Fruit fly (Drosophila melanogaster) whole organism, embryonic: Measurements from ENCODE around the gene Rad60.
A peak's percentile ranks its signal among the peaks of the same experiment; 100 is the strongest.

Source experiments
- Asciz ChIP-seq: fragments of 200-800 bp; sonication (Bioruptor generic); optimal IDR thresholded peaks from 2 replicates; lab custom pipeline; 2017; ENCODE audit warnings: missing biosample characterization, mild to moderate bottlenecking, missing genetic modification characterization, missing genetic modification reagents
- CG1024 ChIP-seq: fragments of 200-800 bp; sonication (Bioruptor generic); IDR thresholded peaks from 2 replicates; pipeline ENCODE4 v1.3.6; 2022; ENCODE audit warnings: missing biosample characterization, missing genetic modification characterization
- CG12071 ChIP-seq: fragments of 200-800 bp; sonication (Bioruptor generic); optimal IDR thresholded peaks from 3 replicates; lab custom pipeline; 2018; ENCODE audit warnings: missing biosample characterization, mild to moderate bottlenecking, missing genetic modification characterization
- CG13424 ChIP-seq: fragments of 200-800 bp; sonication (Bioruptor generic); optimal IDR thresholded peaks from 2 replicates; lab custom pipeline; 2019; ENCODE audit warnings: missing biosample characterization, mild to moderate bottlenecking, missing genetic modification characterization, moderate library complexity
- CG1529 ChIP-seq: fragments of 200-800 bp; sonication (Bioruptor generic); optimal IDR thresholded peaks from 3 replicates; lab custom pipeline; 2018; ENCODE audit warnings: missing biosample characterization, missing genetic modification characterization
- CG17802 ChIP-seq: fragments of 200-800 bp; sonication (Bioruptor generic); optimal IDR thresholded peaks from 2 replicates; lab custom pipeline; 2018; ENCODE audit warnings: missing biosample characterization, mild to moderate bottlenecking, missing genetic modification characterization, moderate library complexity
- CG1792 ChIP-seq: fragments of 200-800 bp; sonication (Bioruptor generic); optimal IDR thresholded peaks from 2 replicates; lab custom pipeline; 2016; ENCODE audit warnings: missing biosample characterization, missing genetic modification characterization
- CG2129 ChIP-seq: fragments of 200-800 bp; sonication (Bioruptor generic); IDR thresholded peaks from 2 replicates; pipeline ENCODE4 v1.3.6; 2022; ENCODE audit warnings: missing biosample characterization, missing genetic modification characterization; ENCODE audit not compliant: partially characterized antibody
- CG5953 ChIP-seq: fragments of 200-800 bp; sonication (Bioruptor generic); IDR thresholded peaks from 2 replicates; pipeline ENCODE4 v1.3.6; 2022; ENCODE audit warnings: missing biosample characterization, missing genetic modification characterization
- CG6254 ChIP-seq: fragments of 200-800 bp; sonication (Bioruptor generic); optimal IDR thresholded peaks from 3 replicates; lab custom pipeline; 2017; ENCODE audit warnings: mild to moderate bottlenecking, missing biosample characterization, missing genetic modification reagents, missing genetic modification characterization
- CG6683 ChIP-seq: fragments of 200-800 bp; sonication (Bioruptor generic); optimal IDR thresholded peaks from 2 replicates; lab custom pipeline; 2017; ENCODE audit warnings: missing biosample characterization, mild to moderate bottlenecking, missing genetic modification characterization, missing genetic modification reagents
- CG6854 ChIP-seq: fragments of 200-800 bp; sonication (Bioruptor generic); optimal IDR thresholded peaks from 3 replicates; lab custom pipeline; 2017; ENCODE audit warnings: missing biosample characterization, mild to moderate bottlenecking, missing genetic modification characterization
- CG7786 ChIP-seq: fragments of 200-800 bp; sonication (Bioruptor generic); optimal IDR thresholded peaks from 2 replicates; lab custom pipeline; 2016; ENCODE audit warnings: missing biosample characterization, missing genetic modification characterization
- CG7928 ChIP-seq: fragments of 200-800 bp; sonication (Bioruptor generic); optimal IDR thresholded peaks from 2 replicates; lab custom pipeline; 2017; ENCODE audit warnings: missing biosample characterization, mild to moderate bottlenecking, missing genetic modification characterization
- CG8765 ChIP-seq: fragments of 200-800 bp; sonication (Bioruptor generic); IDR thresholded peaks from 2 replicates; pipeline ENCODE4 v1.3.6; 2022; ENCODE audit warnings: missing biosample characterization, missing genetic modification characterization
- CG9437 ChIP-seq: fragments of 200-800 bp; sonication (Bioruptor generic); optimal IDR thresholded peaks from 2 replicates; lab custom pipeline; 2018; ENCODE audit warnings: missing biosample characterization, mild to moderate bottlenecking, missing genetic modification characterization
- CrebB ChIP-seq: fragments of 200-800 bp; sonication (Bioruptor generic); optimal IDR thresholded peaks from 3 replicates; lab custom pipeline; 2018; ENCODE audit warnings: missing biosample characterization, mild to moderate bottlenecking, missing genetic modification characterization
- Eip74EF ChIP-seq, 2 experiments: fragments of 200-800 bp in 1 of 2; fragments of >200 bp in 1 of 2; sonication (Bioruptor generic) in 1 of 2; optimal IDR thresholded peaks; 2 replicates each; lab custom pipeline; 2017 to 2019; ENCODE audit warnings: missing biosample characterization in 2 of 2, missing genetic modification characterization in 2 of 2, mild to moderate bottlenecking in 1 of 2, moderate library complexity in 1 of 2
- Gsc ChIP-seq: fragments of 200-800 bp; sonication (Bioruptor generic); IDR thresholded peaks from 2 replicates; pipeline ENCODE4 v1.3.6; 2022; ENCODE audit warnings: missing biosample characterization, missing genetic modification characterization
- HLHmδ ChIP-seq: fragments of 200-800 bp; sonication (Bioruptor generic); optimal IDR thresholded peaks from 2 replicates; lab custom pipeline; 2018; ENCODE audit warnings: missing biosample characterization, mild to moderate bottlenecking, missing genetic modification characterization, moderate library complexity
- Hmx ChIP-seq: fragments of 200-800 bp; sonication (Bioruptor generic); optimal IDR thresholded peaks from 2 replicates; lab custom pipeline; 2016; ENCODE audit warnings: missing biosample characterization, missing genetic modification characterization
- Jarid2 ChIP-seq: fragments of 200-800 bp; sonication (Bioruptor generic); optimal IDR thresholded peaks from 3 replicates; lab custom pipeline; 2017; ENCODE audit warnings: mild to moderate bottlenecking, missing biosample characterization, missing genetic modification reagents, missing genetic modification characterization
- Lim3 ChIP-seq: fragments of 200-800 bp; sonication (Bioruptor generic); IDR thresholded peaks from 2 replicates; pipeline ENCODE4 v1.3.6; 2022; ENCODE audit warnings: missing biosample characterization, missing genetic modification characterization
- NC2α ChIP-seq: fragments of 200-800 bp; sonication (Bioruptor generic); optimal IDR thresholded peaks from 2 replicates; lab custom pipeline; 2016; ENCODE audit warnings: missing biosample characterization, missing genetic modification characterization
- Optix ChIP-seq: fragments of 200-800 bp; sonication (Bioruptor generic); IDR thresholded peaks from 3 replicates; pipeline ENCODE4 v1.3.6; 2022; ENCODE audit warnings: missing biosample characterization, missing genetic modification characterization
- Sry-β ChIP-seq: fragments of 200-800 bp; sonication (Bioruptor generic); optimal IDR thresholded peaks from 2 replicates; lab custom pipeline; 2018; ENCODE audit warnings: missing biosample characterization, mild to moderate bottlenecking, missing genetic modification characterization, moderate library complexity
- Usf ChIP-seq: fragments of 200-800 bp; sonication (Bioruptor generic); optimal IDR thresholded peaks from 2 replicates; lab custom pipeline; 2017; ENCODE audit warnings: missing genotype, missing biosample characterization, missing genetic modification characterization
- az2 ChIP-seq: fragments of 200-800 bp; sonication (Bioruptor generic); optimal IDR thresholded peaks from 3 replicates; lab custom pipeline; 2016; ENCODE audit warnings: missing biosample characterization, missing genetic modification characterization
- corto ChIP-seq: fragments of 200-800 bp; sonication (Bioruptor generic); optimal IDR thresholded peaks from 2 replicates; lab custom pipeline; 2016; ENCODE audit warnings: missing biosample characterization, mild to moderate bottlenecking, missing genetic modification characterization, moderate library complexity
- danr ChIP-seq: fragments of 200-800 bp; sonication (Bioruptor generic); IDR thresholded peaks from 2 replicates; pipeline ENCODE4 v1.3.6; 2022; ENCODE audit warnings: missing biosample characterization, missing genetic modification characterization
- ftz-f1 ChIP-seq: fragments of 200-800 bp; sonication (Bioruptor generic); optimal IDR thresholded peaks from 2 replicates; lab custom pipeline; 2016; ENCODE audit warnings: missing biosample characterization, missing genetic modification characterization
- grn ChIP-seq: fragments of 200-800 bp; sonication (Bioruptor generic); optimal IDR thresholded peaks from 3 replicates; lab custom pipeline; 2017; ENCODE audit warnings: missing biosample characterization, missing genetic modification characterization
- gro ChIP-seq: fragments of 200-800 bp; sonication (Bioruptor generic); optimal IDR thresholded peaks from 2 replicates; lab custom pipeline; 2016; ENCODE audit warnings: missing biosample characterization, missing genetic modification characterization
- gsb-n ChIP-seq: fragments of 200-800 bp; sonication (Bioruptor generic); optimal IDR thresholded peaks from 3 replicates; lab custom pipeline; 2018; ENCODE audit warnings: missing biosample characterization, mild to moderate bottlenecking, missing genetic modification characterization
- hkb ChIP-seq, 2 experiments: fragments of 200-800 bp in 1 of 2; fragments of >200 bp in 1 of 2; sonication (Bioruptor generic) in 1 of 2; IDR thresholded peaks in 1 of 2; optimal IDR thresholded peaks in 1 of 2; 2 replicates each; pipeline versions ENCODE4 v1.3.6 to Lab custom; 2017 to 2022; ENCODE audit warnings: missing biosample characterization in 1 of 2, missing genetic modification characterization in 1 of 2
- jumu ChIP-seq: fragments of 200-800 bp; sonication (Bioruptor generic); optimal IDR thresholded peaks from 3 replicates; lab custom pipeline; 2016; ENCODE audit warnings: missing biosample characterization, missing genetic modification characterization
- knrl ChIP-seq: fragments of 200-800 bp; sonication (Bioruptor generic); IDR thresholded peaks from 3 replicates; pipeline ENCODE4 v1.3.6; 2022; ENCODE audit warnings: missing biosample characterization, missing genetic modification characterization; ENCODE audit not compliant: partially characterized antibody
- lab ChIP-seq: fragments of 200-800 bp; sonication (Bioruptor generic); optimal IDR thresholded peaks from 3 replicates; lab custom pipeline; 2017; ENCODE audit warnings: missing biosample characterization, missing genetic modification characterization, mild to moderate bottlenecking, moderate library complexity, missing genetic modification reagents
- pfk ChIP-seq: fragments of 200-800 bp; sonication (Bioruptor generic); optimal IDR thresholded peaks from 2 replicates; lab custom pipeline; 2018; ENCODE audit warnings: missing biosample characterization, mild to moderate bottlenecking, missing genetic modification characterization, moderate library complexity
- phol ChIP-seq: fragments of 200-800 bp; sonication (Bioruptor generic); optimal IDR thresholded peaks from 3 replicates; lab custom pipeline; 2018; ENCODE audit warnings: missing biosample characterization, mild to moderate bottlenecking, missing genetic modification characterization, moderate library complexity
- prd ChIP-seq, 3 experiments: fragments of >200 bp in 2 of 3; fragments of 200-800 bp in 1 of 3; sonication (Bioruptor generic) in 1 of 3; optimal IDR thresholded peaks in 2 of 3; IDR thresholded peaks in 1 of 3; 2 replicates in 2 of 3; 3 replicates in 1 of 3; pipeline versions ENCODE4 v1.3.6 to Lab custom; 2017 to 2022; ENCODE audit warnings: missing biosample characterization in 1 of 3, missing genetic modification characterization in 1 of 3
- sd ChIP-seq: fragments of 200-800 bp; sonication (Bioruptor generic); optimal IDR thresholded peaks from 3 replicates; lab custom pipeline; 2018; ENCODE audit warnings: missing biosample characterization, mild to moderate bottlenecking, missing genetic modification characterization, moderate library complexity
- seq ChIP-seq: fragments of 200-800 bp; sonication (Bioruptor generic); IDR thresholded peaks from 2 replicates; pipeline ENCODE4 v1.3.6; 2022; ENCODE audit warnings: missing biosample characterization, missing genetic modification characterization
- sna ChIP-seq: fragments of 200-800 bp; sonication (Bioruptor generic); IDR thresholded peaks from 2 replicates; pipeline ENCODE4 v1.3.6; 2022; ENCODE audit warnings: missing biosample characterization, missing genetic modification characterization; ENCODE audit not compliant: partially characterized antibody
- tgo ChIP-seq: fragments of 200-800 bp; sonication (Bioruptor generic); IDR thresholded peaks from 3 replicates; pipeline ENCODE4 v1.3.6; 2022; ENCODE audit warnings: missing biosample characterization, missing genetic modification characterization
- vnd ChIP-seq: fragments of 200-800 bp; sonication (Bioruptor generic); IDR thresholded peaks from 3 replicates; pipeline ENCODE4 v1.3.6; 2022; ENCODE audit warnings: missing biosample characterization, missing genetic modification characterization; ENCODE audit not compliant: partially characterized antibody
- wor ChIP-seq: fragments of 200-800 bp; sonication (Bioruptor generic); IDR thresholded peaks from 2 replicates; pipeline ENCODE4 v1.3.6; 2022; ENCODE audit warnings: missing biosample characterization, missing genetic modification characterization
- yki ChIP-seq: fragments of >200 bp; optimal IDR thresholded peaks from 3 replicates; lab custom pipeline; 2018

Rad60 gene

DNA sequence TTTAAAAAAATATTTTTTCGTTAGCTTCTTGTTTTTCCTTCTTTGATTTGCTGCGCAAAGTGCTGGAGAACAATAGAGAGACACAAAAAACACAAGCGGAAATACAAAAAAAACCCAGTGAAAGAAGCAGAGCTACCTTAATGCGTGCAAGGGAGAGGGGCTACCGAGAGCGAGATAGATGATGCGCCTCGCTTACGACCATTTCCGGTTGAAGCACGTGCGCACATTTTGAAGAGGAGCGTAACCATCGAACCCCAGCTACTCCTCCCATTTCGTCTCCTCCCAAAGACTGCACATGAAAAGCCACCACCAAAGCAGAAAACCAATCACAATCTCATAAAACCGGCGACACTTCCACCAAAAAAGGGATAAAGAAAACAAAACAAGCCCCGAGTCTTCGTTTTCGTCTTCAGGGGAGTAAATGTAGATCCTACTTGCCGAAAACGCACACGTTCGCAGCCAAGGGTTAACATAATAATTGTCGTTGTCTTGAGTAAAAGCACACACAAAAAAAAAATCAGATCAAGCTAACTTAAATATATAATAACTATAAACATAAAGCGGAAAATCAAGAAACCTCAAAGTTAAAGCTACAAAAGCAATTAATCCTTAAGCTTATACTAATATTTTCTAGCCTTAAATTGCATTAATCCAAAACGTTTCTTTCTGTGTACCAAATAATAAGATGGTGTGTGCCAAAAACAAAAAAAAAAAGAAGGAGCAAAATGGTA lies 46.0 kb upstream of the Rad60 start (continued):
- TF ChIP-seq knrl = no peak
- TF ChIP-seq CG7786 (GFP tag; lab: Kevin White, UChicago) = no peak
- no peak for TF ChIP-seq CG9437
- TF ChIP-seq Hmx (GFP tag; lab: Kevin White, UChicago) = no peak
- TF ChIP-seq Jarid2 (GFP tag; lab: Kevin White, UChicago) = peak; percentile 6
- no peak for TF ChIP-seq hkb (optimal IDR thresholded peaks at IDR 0.05; lab: Kevin White, UChicago)
- TF ChIP-seq hkb (GFP tag; IDR thresholded peaks at IDR 0.05; lab: Robert Waterston, UW) = peak; percentile 20; the same call in 1 of the 2 replicates
- no peak for TF ChIP-seq Optix (GFP tag; lab: Robert Waterston, UW)
- no peak for TF ChIP-seq ftz-f1 (GFP tag; lab: Kevin White, UChicago)
- TF ChIP-seq seq (GFP tag; lab: Robert Waterston, UW) = peak; percentile 44; the same call in 1 of the 2 replicates
- no peak for TF ChIP-seq CG1792 (GFP tag; lab: Kevin White, UChicago)
- no peak for TF ChIP-seq sd (tag; lab: Kevin White, UChicago)
- no peak for TF ChIP-seq Asciz
- TF ChIP-seq CG5953 (GFP tag; lab: Robert Waterston, UW) = 0 out of 2 replicates have a peak, but pooled peaks have one; percentile 6
- TF ChIP-seq CG13424 (tag; lab: Kevin White, UChicago) = no peak
- TF ChIP-seq CG6254 (GFP tag; lab: Kevin White, UChicago) = no peak
- TF ChIP-seq Eip74EF (GFP tag; optimal IDR thresholded peaks at IDR 0.05; lab: Kevin White, UChicago) = no peak
- TF ChIP-seq grn (GFP tag; lab: Kevin White, UChicago) = no peak
- no peak for TF ChIP-seq sna (GFP tag; lab: Robert Waterston, UW)
- TF ChIP-seq HLHmδ (GFP tag; lab: Kevin White, UChicago) = peak; percentile 76
- no peak for TF ChIP-seq jumu
- no peak for TF ChIP-seq prd (optimal IDR thresholded peaks at IDR 0.05; lab: Kevin White, UChicago)
- peak; percentile 51; the same call in 2 of the 3 replicates for TF ChIP-seq prd (GFP tag; IDR thresholded peaks at IDR 0.05; lab: Robert Waterston, UW)
- TF ChIP-seq Lim3 = no peak
- TF ChIP-seq CG1529 (GFP tag; lab: Kevin White, UChicago) = no peak
- TF ChIP-seq CG6683 (GFP tag; lab: Kevin White, UChicago) = no peak
- no peak for TF ChIP-seq NC2α (GFP tag; lab: Kevin White, UChicago)
- no peak for TF ChIP-seq CG6854 (GFP tag; lab: Kevin White, UChicago)
- TF ChIP-seq CG17802 (tag; lab: Kevin White, UChicago) = no peak
- no peak for TF ChIP-seq wor
- 0 out of 3 replicates have a peak, but pooled peaks have one; percentile 33 for TF ChIP-seq tgo (GFP tag; lab: Robert Waterston, UW)
- peak; percentile 37 for TF ChIP-seq gsb-n
- TF ChIP-seq CG1024 (GFP tag; lab: Robert Waterston, UW) = no peak
- TF ChIP-seq Usf (GFP tag; lab: Kevin White, UChicago) = no peak
- no peak for TF ChIP-seq danr (GFP tag; lab: Robert Waterston, UW)
- TF ChIP-seq CG8765 = no peak
- TF ChIP-seq CG12071 = peak; percentile 29
- no peak for TF ChIP-seq vnd (GFP tag; lab: Robert Waterston, UW)
- TF ChIP-seq corto (GFP tag; lab: Kevin White, UChicago) = peak; percentile 9
- no peak for TF ChIP-seq Gsc
- peak; percentile 58 for TF ChIP-seq lab (GFP tag; lab: Kevin White, UChicago)
- peak; percentile 70 for TF ChIP-seq phol (tag; lab: Kevin White, UChicago)
- TF ChIP-seq Sry-β (GFP tag; lab: Kevin White, UChicago) = no peak
- no peak for TF ChIP-seq CrebB (tag; lab: Kevin White, UChicago)
- peak; percentile 21 for TF ChIP-seq az2 (GFP tag; lab: Kevin White, UChicago)
- TF ChIP-seq CG7928 (GFP tag; lab: Kevin White, UChicago) = no peak
- no peak for TF ChIP-seq gro
- TF ChIP-seq pfk (GFP tag; lab: Kevin White, UChicago) = no peak
- TF ChIP-seq yki (lab: Kevin White, UChicago) = no peak
- TF ChIP-seq CG2129 (GFP tag; lab: Robert Waterston, UW) = no peak
